Worm (Caenorhabditis elegans) whole organism, L3 larva: ENCODE results near the gene K06A4.10.

Experiments used
- R02D3.7 ChIP-seq: fragments of 150-350 bp; optimal IDR thresholded peaks from 2 replicates; lab custom pipeline; 2014; ENCODE audit warnings: missing biosample characterization, missing genetic modification characterization
- ZK546.5 ChIP-seq: sonication (generic microtip); optimal IDR thresholded peaks from 2 replicates; lab custom pipeline; 2017; ENCODE audit warnings: missing biosample characterization, missing genetic modification characterization
- ama-1 ChIP-seq: fragments of 150-350 bp; optimal IDR thresholded peaks from 2 replicates; lab custom pipeline; 2018
- ceh-28 ChIP-seq: fragments of 150-350 bp; optimal IDR thresholded peaks from 2 replicates; lab custom pipeline; 2014; ENCODE audit warnings: missing biosample characterization, missing genetic modification reagents, missing genetic modification characterization
- daf-12 ChIP-seq: fragments of 150-350 bp; optimal IDR thresholded peaks from 2 replicates; lab custom pipeline; 2014; ENCODE audit warnings: missing biosample characterization, missing genetic modification reagents, missing genetic modification characterization
- egl-27 ChIP-seq: sonication (generic microtip); optimal IDR thresholded peaks from 4 replicates; lab custom pipeline; 2017; ENCODE audit warnings: missing biosample characterization, missing genetic modification reagents, missing genetic modification characterization
- egl-5 ChIP-seq: fragments of 150-350 bp; optimal IDR thresholded peaks from 2 replicates; lab custom pipeline; 2017; ENCODE audit warnings: missing biosample characterization, missing genetic modification reagents, missing genetic modification characterization, inconsistent platforms
- elt-1 ChIP-seq: fragments of 150-350 bp; optimal IDR thresholded peaks from 2 replicates; lab custom pipeline; 2014; ENCODE audit warnings: missing biosample characterization, missing genetic modification characterization
- elt-2 ChIP-seq: sonication (generic microtip); optimal IDR thresholded peaks from 2 replicates; lab custom pipeline; 2016; ENCODE audit warnings: missing genetic modification reagents, mild to moderate bottlenecking, missing genetic modification characterization, missing compliant biosample characterization
- elt-3 ChIP-seq, 3 experiments: fragments of 150-350 bp in 1 of 3; sonication (generic microtip) in 2 of 3; optimal IDR thresholded peaks; 2 replicates in 2 of 3; 4 replicates in 1 of 3; lab custom pipeline; 2014 to 2017; ENCODE audit warnings: missing biosample characterization in 3 of 3, missing genetic modification characterization in 3 of 3
- eor-1 ChIP-seq, 2 experiments: fragments of 150-350 bp; optimal IDR thresholded peaks; 2 replicates each; lab custom pipeline; 2014 to 2018; ENCODE audit warnings: missing biosample characterization in 2 of 2, missing genetic modification characterization in 2 of 2
- fkh-10 ChIP-seq: sonication (generic microtip); optimal IDR thresholded peaks from 2 replicates; lab custom pipeline; 2017; ENCODE audit warnings: missing biosample characterization, missing genetic modification reagents, missing genetic modification characterization
- fkh-2 ChIP-seq: fragments of 150-350 bp; optimal IDR thresholded peaks from 2 replicates; lab custom pipeline; 2014; ENCODE audit warnings: missing biosample characterization, missing genetic modification reagents, missing genetic modification characterization
- hmg-11 ChIP-seq: sonication (generic microtip); optimal IDR thresholded peaks from 2 replicates; lab custom pipeline; 2016; ENCODE audit warnings: missing genetic modification characterization, missing compliant biosample characterization
- jun-1 ChIP-seq: fragments of 150-350 bp; optimal IDR thresholded peaks from 2 replicates; lab custom pipeline; 2014; ENCODE audit warnings: missing biosample characterization, missing genetic modification reagents, missing genetic modification characterization
- lsy-12 ChIP-seq: sonication (generic microtip); optimal IDR thresholded peaks from 2 replicates; lab custom pipeline; 2016; ENCODE audit warnings: mild to moderate bottlenecking, missing genetic modification characterization, missing compliant biosample characterization
- mdl-1 ChIP-seq: fragments of 150-350 bp; optimal IDR thresholded peaks from 2 replicates; lab custom pipeline; 2014; ENCODE audit warnings: missing biosample characterization, missing genetic modification characterization
- nhr-12 ChIP-seq: fragments of 150-350 bp; optimal IDR thresholded peaks from 2 replicates; lab custom pipeline; 2014; ENCODE audit warnings: missing biosample characterization, missing genetic modification characterization
- nhr-23 ChIP-seq: fragments of 150-350 bp; optimal IDR thresholded peaks from 2 replicates; lab custom pipeline; 2014; ENCODE audit warnings: missing biosample characterization, missing genetic modification reagents, missing genetic modification characterization
- nhr-237 ChIP-seq: fragments of 150-350 bp; optimal IDR thresholded peaks from 2 replicates; lab custom pipeline; 2014; ENCODE audit warnings: missing biosample characterization, missing genetic modification characterization
- nhr-25 ChIP-seq: sonication (generic microtip); optimal IDR thresholded peaks from 2 replicates; lab custom pipeline; 2017; ENCODE audit warnings: missing biosample characterization, missing genetic modification characterization
- nhr-28 ChIP-seq: fragments of 150-350 bp; optimal IDR thresholded peaks from 2 replicates; lab custom pipeline; 2014; ENCODE audit warnings: missing biosample characterization, missing genetic modification characterization
- nhr-43 ChIP-seq: sonication (generic microtip); optimal IDR thresholded peaks from 2 replicates; lab custom pipeline; 2016; ENCODE audit warnings: mild to moderate bottlenecking, missing genetic modification characterization, missing compliant biosample characterization; ENCODE audit not compliant: poor library complexity, severe bottlenecking
- nhr-77 ChIP-seq: fragments of 150-350 bp; optimal IDR thresholded peaks from 2 replicates; lab custom pipeline; 2014; ENCODE audit warnings: missing biosample characterization, missing genetic modification characterization
- pha-4 ChIP-seq: fragments of 150-350 bp; optimal IDR thresholded peaks from 2 replicates; lab custom pipeline; 2014; ENCODE audit warnings: missing biosample characterization, missing genetic modification reagents, missing genetic modification characterization
- pqm-1 ChIP-seq: fragments of 150-350 bp; optimal IDR thresholded peaks from 2 replicates; lab custom pipeline; 2017; ENCODE audit warnings: missing biosample characterization, missing genetic modification characterization, inconsistent platforms
- sea-2 ChIP-seq: fragments of 150-350 bp; sonication (generic microtip); optimal IDR thresholded peaks from 4 replicates; lab custom pipeline; 2014; ENCODE audit warnings: missing biosample characterization, missing genetic modification reagents, missing genetic modification characterization
- tbx-2 ChIP-seq: sonication (generic microtip); optimal IDR thresholded peaks from 2 replicates; lab custom pipeline; 2016; ENCODE audit warnings: mild to moderate bottlenecking, missing genetic modification characterization, missing compliant biosample characterization
- zag-1 ChIP-seq: fragments of 150-350 bp; optimal IDR thresholded peaks from 2 replicates; lab custom pipeline; 2014; ENCODE audit warnings: missing biosample characterization, missing genetic modification characterization
- ztf-11 ChIP-seq: fragments of 150-350 bp; optimal IDR thresholded peaks from 2 replicates; lab custom pipeline; 2014; ENCODE audit warnings: missing biosample characterization, missing genetic modification characterization
- ztf-4 ChIP-seq: fragments of 150-350 bp; optimal IDR thresholded peaks from 2 replicates; lab custom pipeline; 2014; ENCODE audit warnings: missing biosample characterization, missing genetic modification characterization

The K06A4.10 gene

DNA sequence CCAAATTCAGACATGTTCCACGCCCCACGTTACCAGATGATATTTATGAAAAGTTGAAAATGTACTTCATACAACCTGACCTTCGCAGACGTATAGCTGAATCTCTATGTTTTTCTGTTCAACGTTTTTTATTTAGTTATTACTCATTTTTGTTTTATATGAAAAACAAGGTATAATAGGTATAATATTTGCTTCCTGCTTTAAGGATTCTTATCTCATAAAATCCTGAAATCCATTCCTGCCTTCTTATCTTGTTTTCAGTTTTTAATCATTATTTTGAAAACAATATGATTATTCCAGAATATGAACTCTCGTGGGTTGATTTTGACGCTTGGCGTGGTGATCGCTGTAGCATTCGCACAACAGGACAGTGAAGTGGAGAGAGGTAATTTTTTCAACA, 17.9 kb downstream of the K06A4.10 start, which contains the start of gene flp-6:
TSS of gene flp-6 (plus strand) at position 301 of the 400 bp plus-strand sequence.
- no peak for TF ChIP-seq nhr-12 (tag; lab: Kevin White, UChicago)
- TF ChIP-seq hmg-11 (tag; lab: Kevin White, UChicago) = no peak
- no peak for TF ChIP-seq daf-12
- no peak for TF ChIP-seq ztf-11 (tag; lab: Kevin White, UChicago)
- no peak for TF ChIP-seq nhr-25 (tag; lab: Kevin White, UChicago)
- no peak for TF ChIP-seq jun-1 (tag; lab: Kevin White, UChicago)
- no peak for TF ChIP-seq lsy-12 (tag; lab: Kevin White, UChicago)
- TF ChIP-seq nhr-77 (tag; lab: Kevin White, UChicago) = no peak
- TF ChIP-seq pqm-1 = no peak

DNA sequence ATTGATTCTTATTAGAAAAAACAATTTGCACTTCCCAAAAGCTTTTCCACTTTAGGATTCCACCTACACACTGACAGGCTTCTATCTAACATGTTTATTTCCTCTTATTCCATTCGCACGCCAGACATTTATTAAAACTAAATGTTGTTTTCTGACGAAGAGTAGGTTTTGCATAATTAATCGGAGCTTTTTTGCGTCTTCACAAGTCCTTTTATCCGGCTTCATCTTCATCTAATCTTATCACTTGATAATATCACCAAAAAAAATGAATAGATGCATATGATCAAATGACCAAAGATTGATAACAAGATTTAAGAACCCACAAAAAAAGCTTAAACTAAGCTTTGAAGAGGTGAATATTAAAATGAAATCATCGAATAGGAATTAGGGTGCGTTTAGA, 24.1 kb downstream of the K06A4.10 start:
- TF ChIP-seq nhr-237 (tag; lab: Kevin White, UChicago) (no peak), lsy-12 (tag; lab: Kevin White, UChicago) (no peak), ceh-28 (no peak), fkh-10 (GFP tag; lab: Kevin White, UChicago) (no peak), zag-1 (tag; lab: Kevin White, UChicago) (no peak), nhr-28 (tag; lab: Kevin White, UChicago) (no peak), egl-5 (tag; lab: Kevin White, UChicago) (no peak), nhr-77 (tag; lab: Kevin White, UChicago) (no peak), ZK546.5 (no peak), elt-3 (tag; optimal IDR thresholded peaks at IDR 0.05; lab: Kevin White, UChicago) (no peak), nhr-12 (tag; lab: Kevin White, UChicago) (no peak), mdl-1 (tag; lab: Kevin White, UChicago) (no peak), pha-4 (tag; lab: Kevin White, UChicago) (no peak)

DNA sequence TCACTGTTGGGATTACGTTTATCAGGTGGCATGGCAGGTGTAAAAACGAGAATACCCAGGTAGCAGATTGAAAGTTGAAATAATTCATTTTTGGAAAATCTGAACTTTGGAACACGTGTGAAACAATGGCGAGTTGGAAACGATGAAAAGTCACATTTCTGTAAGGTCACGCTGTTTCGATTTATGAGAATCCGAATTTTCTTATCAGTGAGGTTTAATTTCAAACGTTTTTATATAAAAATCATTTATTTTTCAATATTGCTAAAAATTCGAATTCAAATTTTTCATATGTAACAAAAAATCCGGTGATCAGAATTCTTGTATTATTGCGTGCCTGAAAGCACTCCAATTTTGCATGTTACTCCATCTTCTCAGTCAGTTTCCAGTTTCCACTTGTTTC, 27.0 kb downstream of the K06A4.10 start, which contains the start of gene F07D3.3:
TSS of gene F07D3.3 (minus strand) at position 101 of the 400 bp plus-strand sequence.
- TF ChIP-seq egl-5 (tag; lab: Kevin White, UChicago) (no peak), jun-1 (tag; lab: Kevin White, UChicago) (no peak), fkh-2 (tag; lab: Kevin White, UChicago) (no peak), nhr-77 (tag; lab: Kevin White, UChicago) (no peak), ceh-28 (no peak), hmg-11 (tag; lab: Kevin White, UChicago) (no peak), nhr-25 (tag; lab: Kevin White, UChicago) (no peak), R02D3.7 (no peak), zag-1 (tag; lab: Kevin White, UChicago) (no peak), fkh-10 (GFP tag; lab: Kevin White, UChicago) (no peak)
- TF ChIP-seq, all 47 proteins: peak for 0

DNA sequence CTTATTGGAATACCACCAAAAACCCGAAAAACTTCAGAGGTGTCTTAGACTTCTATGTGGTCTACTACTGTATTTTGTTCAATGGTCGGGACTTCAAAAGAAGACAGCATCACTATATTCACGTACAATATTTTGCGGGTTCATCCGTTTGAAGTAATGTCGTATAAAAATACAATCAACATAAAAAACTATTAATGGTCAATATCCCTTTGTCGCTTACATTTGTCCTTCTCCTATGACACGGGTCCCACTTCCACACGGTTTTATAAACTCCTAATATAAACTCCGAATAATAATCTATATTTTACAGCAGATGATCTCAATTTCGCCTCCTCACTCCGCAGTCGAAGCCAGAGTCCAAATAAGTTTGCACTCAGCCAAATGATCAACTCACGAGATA, 32.1 kb downstream of the K06A4.10 start:
- TF ChIP-seq nhr-43 (tag; lab: Kevin White, UChicago) (no peak), elt-2 (tag; lab: Kevin White, UChicago) (no peak), elt-1 (tag; lab: Kevin White, UChicago) (no peak), fkh-10 (GFP tag; lab: Kevin White, UChicago) (no peak), eor-1 (tag; optimal IDR thresholded peaks at IDR 0.05; lab: Kevin White, UChicago) (no peak), nhr-237 (tag; lab: Kevin White, UChicago) (no peak), nhr-25 (tag; lab: Kevin White, UChicago) (no peak), ztf-11 (tag; lab: Kevin White, UChicago) (no peak), egl-27 (tag; lab: Kevin White, UChicago) (no peak), ama-1 (lab: Kevin White, UChicago) (no peak), elt-3 (tag; optimal IDR thresholded peaks at IDR 0.05; lab: Kevin White, UChicago) (no peak), nhr-28 (tag; lab: Kevin White, UChicago) (no peak), jun-1 (tag; lab: Kevin White, UChicago) (no peak), ztf-4 (tag; lab: Kevin White, UChicago) (no peak), fkh-2 (tag; lab: Kevin White, UChicago) (no peak), tbx-2 (tag; lab: Kevin White, UChicago) (no peak), sea-2 (GFP tag; lab: Kevin White, UChicago) (no peak), mdl-1 (tag; lab: Kevin White, UChicago) (no peak)

DNA sequence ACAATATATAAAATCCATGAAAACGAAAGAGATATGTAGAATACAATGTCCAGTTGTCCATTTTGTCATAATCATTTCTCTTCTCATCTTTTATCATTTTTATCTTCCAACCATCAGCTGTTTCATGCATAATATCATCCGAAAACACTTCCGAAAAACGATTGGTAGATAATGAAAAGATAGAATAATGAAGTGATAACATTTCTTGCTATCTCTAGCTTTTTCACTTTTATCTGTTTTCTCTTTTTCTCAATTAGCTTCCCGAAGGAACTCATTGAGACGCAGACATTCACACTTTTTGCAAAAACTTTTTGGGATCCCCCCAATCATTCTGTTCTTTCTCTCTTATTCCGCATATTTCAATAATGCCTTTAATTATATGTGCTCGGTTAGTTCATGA, 35.7 kb downstream of the K06A4.10 start:
- TF ChIP-seq elt-2 (tag; lab: Kevin White, UChicago) (peak; percentile 49), fkh-2 (tag; lab: Kevin White, UChicago) (no peak), elt-3 (tag; optimal IDR thresholded peaks at IDR 0.05; lab: Kevin White, UChicago) (peak in 2 of 3 experiments; percentile 24 to 52), nhr-23 (tag; lab: Kevin White, UChicago) (peak; percentile 35)
